Worm (Caenorhabditis elegans) whole organism, L2 larva: Measurements from ENCODE around the gene clec-173.

ENCODE experiments used
- F13H6.1 ChIP-seq: sonication (generic microtip); optimal IDR thresholded peaks from 2 replicates; lab custom pipeline; 2016; ENCODE audit warnings: missing genetic modification characterization, missing compliant biosample characterization
- blmp-1 ChIP-seq: sonication (generic microtip); optimal IDR thresholded peaks from 2 replicates; lab custom pipeline; 2017; ENCODE audit warnings: missing genetic modification characterization, mild to moderate bottlenecking, missing compliant biosample characterization, antibody characterized with exemption, moderate library complexity; ENCODE audit not compliant: insufficient read depth
- ceh-16 ChIP-seq: fragments of 150-350 bp; optimal IDR thresholded peaks from 2 replicates; lab custom pipeline; 2014; ENCODE audit warnings: missing biosample characterization, missing genetic modification characterization
- ceh-82 ChIP-seq: fragments of 150-350 bp; optimal IDR thresholded peaks from 2 replicates; lab custom pipeline; 2014; ENCODE audit warnings: missing biosample characterization, missing genetic modification characterization
- crh-2 ChIP-seq: sonication (generic microtip); optimal IDR thresholded peaks from 2 replicates; lab custom pipeline; 2017; ENCODE audit warnings: missing biosample characterization, missing genetic modification characterization
- dmd-4 ChIP-seq: sonication (generic microtip); optimal IDR thresholded peaks from 2 replicates; lab custom pipeline; 2017; ENCODE audit warnings: missing biosample characterization, missing genetic modification characterization
- egl-27 ChIP-seq: sonication (generic microtip); optimal IDR thresholded peaks from 3 replicates; lab custom pipeline; 2017; ENCODE audit warnings: missing biosample characterization, missing genetic modification reagents, missing genetic modification characterization
- gmeb-1 ChIP-seq: fragments of 150-350 bp; optimal IDR thresholded peaks from 2 replicates; lab custom pipeline; 2014; ENCODE audit warnings: missing biosample characterization, missing genetic modification characterization
- lin-11 ChIP-seq: fragments of 150-350 bp; sonication (generic microtip); optimal IDR thresholded peaks from 2 replicates; lab custom pipeline; 2014; ENCODE audit warnings: missing biosample characterization, missing genetic modification characterization, inconsistent platforms, mixed read lengths
- lin-13 ChIP-seq: fragments of 150-350 bp; optimal IDR thresholded peaks from 2 replicates; lab custom pipeline; 2014; ENCODE audit warnings: missing biosample characterization, missing genetic modification reagents, missing genetic modification characterization
- mab-5 ChIP-seq: fragments of 150-350 bp; optimal IDR thresholded peaks from 2 replicates; lab custom pipeline; 2014; ENCODE audit warnings: missing biosample characterization, missing genetic modification characterization
- nhr-11 ChIP-seq: fragments of 150-350 bp; optimal IDR thresholded peaks from 2 replicates; lab custom pipeline; 2014; ENCODE audit warnings: missing biosample characterization, missing genetic modification characterization
- nhr-21 ChIP-seq: fragments of 150-350 bp; optimal IDR thresholded peaks from 2 replicates; lab custom pipeline; 2014; ENCODE audit warnings: missing biosample characterization, missing genetic modification characterization
- peb-1 ChIP-seq: fragments of 150-350 bp; optimal IDR thresholded peaks from 2 replicates; lab custom pipeline; 2014; ENCODE audit warnings: missing biosample characterization, missing genetic modification characterization
- sma-9 ChIP-seq, 2 experiments: fragments of 150-350 bp in 1 of 2; sonication (generic microtip) in 1 of 2; optimal IDR thresholded peaks; 2 replicates each; lab custom pipeline; 2014 to 2016; ENCODE audit warnings: missing genetic modification characterization in 2 of 2, mild to moderate bottlenecking in 1 of 2, missing biosample characterization in 1 of 2, missing compliant biosample characterization in 1 of 2, missing genetic modification reagents in 1 of 2, moderate library complexity in 1 of 2
- snpc-4 ChIP-seq: fragments of 150-350 bp; optimal IDR thresholded peaks from 2 replicates; lab custom pipeline; 2014; ENCODE audit warnings: missing biosample characterization, missing genetic modification characterization

The clec-173 gene

DNA sequence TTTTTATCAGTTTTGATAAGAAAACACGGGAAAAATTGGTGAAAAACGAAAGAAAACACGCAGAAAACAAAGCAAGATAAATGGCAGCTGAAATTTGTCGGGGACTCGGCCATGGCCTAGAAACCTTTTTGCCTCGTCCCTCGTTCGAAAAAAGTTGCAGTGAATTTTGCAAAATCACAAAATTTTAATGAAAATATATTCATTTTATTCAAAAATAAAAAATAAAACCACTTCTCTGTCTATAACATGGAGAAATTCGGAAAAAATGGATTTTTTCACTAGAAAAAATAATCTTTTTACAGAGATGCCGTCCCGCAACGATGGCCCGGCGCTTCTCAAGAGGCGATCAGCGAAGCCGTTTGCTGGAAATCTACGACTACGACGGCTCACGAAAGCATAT lies 45.3 kb downstream of the clec-173 start, which contains the start of gene Y67D8A.2:
Gene Y67D8A.2, plus strand, starts transcription at position 301 of the 400 bp plus-strand sequence.
- TF ChIP-seq blmp-1 (tag; lab: Kevin White, UChicago) (no peak), sma-9 (GFP tag; optimal IDR thresholded peaks at IDR 0.05; lab: Kevin White, UChicago) (no peak), sma-9 (tag; optimal IDR thresholded peaks at IDR 0.05; lab: Kevin White, UChicago) (no peak), nhr-21 (tag; lab: Kevin White, UChicago) (no peak), mab-5 (no peak), ceh-82 (no peak), egl-27 (tag; lab: Kevin White, UChicago) (no peak), lin-13 (GFP tag; lab: Kevin White, UChicago) (no peak), F13H6.1 (tag; lab: Kevin White, UChicago) (no peak), nhr-11 (tag; lab: Kevin White, UChicago) (no peak), snpc-4 (no peak), crh-2 (no peak), dmd-4 (no peak), gmeb-1 (tag; lab: Kevin White, UChicago) (no peak), ceh-16 (tag; lab: Kevin White, UChicago) (no peak), lin-11 (tag; lab: Kevin White, UChicago) (no peak)

DNA sequence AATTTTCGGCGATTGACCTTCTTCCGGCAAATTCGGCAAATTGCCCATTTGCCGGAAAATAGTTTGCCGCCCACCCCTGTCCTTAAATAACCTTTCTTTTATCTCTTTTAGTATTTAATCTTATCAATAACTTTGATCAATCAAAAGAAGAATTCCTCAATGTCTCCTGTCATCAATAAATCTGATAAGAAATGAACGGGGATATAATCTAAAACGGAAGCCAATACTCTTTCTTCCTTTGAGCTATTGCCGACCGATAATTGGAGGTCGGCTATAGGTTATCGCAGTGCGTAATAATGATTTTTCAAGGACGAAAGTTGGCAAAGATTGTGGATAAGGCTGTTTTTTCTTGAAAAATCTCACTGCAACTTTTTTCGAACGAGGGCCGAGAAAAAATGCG lies 46.3 kb downstream of the clec-173 start:
- TF ChIP-seq peb-1 (tag; lab: Kevin White, UChicago), result no peak
